Fruit fly (Drosophila melanogaster) whole organism, embryonic: ENCODE measurements around the gene CG5446.

Experiments used
- Asciz ChIP-seq: fragments of 200-800 bp; sonication (Bioruptor generic); optimal IDR thresholded peaks from 2 replicates; lab custom pipeline; 2017; ENCODE audit warnings: missing biosample characterization, mild to moderate bottlenecking, missing genetic modification characterization, missing genetic modification reagents
- CG11093 ChIP-seq: fragments of 200-800 bp; sonication (Bioruptor generic); IDR thresholded peaks from 3 replicates; pipeline ENCODE4 v1.3.6; 2022; ENCODE audit warnings: missing biosample characterization, missing genetic modification characterization
- CG12769 ChIP-seq: fragments of 200-800 bp; sonication (Bioruptor generic); optimal IDR thresholded peaks from 2 replicates; lab custom pipeline; 2019; ENCODE audit warnings: missing biosample characterization, mild to moderate bottlenecking, missing genetic modification characterization, moderate library complexity
- CG13123 ChIP-seq: fragments of 200-800 bp; sonication (Bioruptor generic); optimal IDR thresholded peaks from 2 replicates; lab custom pipeline; 2016; ENCODE audit warnings: missing biosample characterization, missing genetic modification characterization
- CG13424 ChIP-seq: fragments of 200-800 bp; sonication (Bioruptor generic); optimal IDR thresholded peaks from 2 replicates; lab custom pipeline; 2019; ENCODE audit warnings: missing biosample characterization, mild to moderate bottlenecking, missing genetic modification characterization, moderate library complexity
- CG13624 ChIP-seq: fragments of 200-800 bp; sonication (Bioruptor generic); optimal IDR thresholded peaks from 2 replicates; lab custom pipeline; 2016; ENCODE audit warnings: missing biosample characterization, missing genetic modification characterization
- CG15601 ChIP-seq: fragments of 200-800 bp; sonication (Bioruptor generic); optimal IDR thresholded peaks from 3 replicates; lab custom pipeline; 2019; ENCODE audit warnings: missing biosample characterization, mild to moderate bottlenecking, missing genetic modification characterization, moderate library complexity
- CG1603 ChIP-seq: fragments of 200-800 bp; sonication (Bioruptor generic); optimal IDR thresholded peaks from 2 replicates; lab custom pipeline; 2019; ENCODE audit warnings: missing biosample characterization, mild to moderate bottlenecking, missing genetic modification characterization, moderate library complexity
- CG16779 ChIP-seq: fragments of 200-800 bp; sonication (Bioruptor generic); IDR thresholded peaks from 2 replicates; pipeline ENCODE4 v1.3.6; 2022; ENCODE audit warnings: missing biosample characterization, missing genetic modification characterization
- CG17385 ChIP-seq: fragments of 200-800 bp; sonication (Bioruptor generic); optimal IDR thresholded peaks from 3 replicates; lab custom pipeline; 2018; ENCODE audit warnings: missing biosample characterization, mild to moderate bottlenecking, missing genetic modification characterization
- CG17829 ChIP-seq: fragments of 200-800 bp; optimal IDR thresholded peaks from 2 replicates; lab custom pipeline; 2019; ENCODE audit warnings: missing biosample characterization, mild to moderate bottlenecking, missing genetic modification characterization, moderate library complexity
- CG2889 ChIP-seq: fragments of 200-800 bp; sonication (Bioruptor generic); IDR thresholded peaks from 3 replicates; pipeline ENCODE4 v1.3.6; 2022; ENCODE audit warnings: missing biosample characterization, missing genetic modification characterization
- CG30020 ChIP-seq: fragments of 200-800 bp; optimal IDR thresholded peaks from 2 replicates; lab custom pipeline; 2019; ENCODE audit warnings: missing biosample characterization, mild to moderate bottlenecking, missing genetic modification characterization, moderate library complexity
- CG3281 ChIP-seq: fragments of 200-800 bp; sonication (Bioruptor generic); optimal IDR thresholded peaks from 3 replicates; lab custom pipeline; 2017; ENCODE audit warnings: missing biosample characterization, mild to moderate bottlenecking, missing genetic modification characterization
- CG34376 ChIP-seq: fragments of 200-800 bp; sonication (Bioruptor generic); optimal IDR thresholded peaks from 2 replicates; lab custom pipeline; 2018; ENCODE audit warnings: missing biosample characterization, mild to moderate bottlenecking, missing genetic modification characterization
- CG6254 ChIP-seq: fragments of 200-800 bp; sonication (Bioruptor generic); optimal IDR thresholded peaks from 3 replicates; lab custom pipeline; 2017; ENCODE audit warnings: mild to moderate bottlenecking, missing biosample characterization, missing genetic modification reagents, missing genetic modification characterization
- CG6813 ChIP-seq: fragments of 200-800 bp; sonication (Bioruptor generic); optimal IDR thresholded peaks from 2 replicates; lab custom pipeline; 2017; ENCODE audit warnings: missing biosample characterization, missing genetic modification characterization, mild to moderate bottlenecking, moderate library complexity, missing genetic modification reagents
- CG7928 ChIP-seq: fragments of 200-800 bp; sonication (Bioruptor generic); optimal IDR thresholded peaks from 2 replicates; lab custom pipeline; 2017; ENCODE audit warnings: missing biosample characterization, mild to moderate bottlenecking, missing genetic modification characterization
- CG7963 ChIP-seq: fragments of 200-800 bp; sonication (Bioruptor generic); IDR thresholded peaks from 3 replicates; pipeline ENCODE4 v1.3.6; 2022; ENCODE audit warnings: missing biosample characterization, missing genetic modification characterization; ENCODE audit not compliant: partially characterized antibody
- Dip3 ChIP-seq: fragments of 200-800 bp; sonication (Bioruptor generic); optimal IDR thresholded peaks from 3 replicates; lab custom pipeline; 2016; ENCODE audit warnings: missing biosample characterization, missing genetic modification characterization
- Ets65A ChIP-seq: fragments of 200-800 bp; sonication (Bioruptor generic); peaks from one replicate; lab custom pipeline; 2016; ENCODE audit warnings: missing biosample characterization, missing genetic modification characterization
- Ets97D ChIP-seq: fragments of 200-800 bp; sonication (Bioruptor generic); optimal IDR thresholded peaks from 3 replicates; lab custom pipeline; 2016; ENCODE audit warnings: missing biosample characterization, missing genetic modification characterization
- MBD-R2 ChIP-seq: fragments of 200-800 bp; sonication (Bioruptor generic); IDR thresholded peaks from 2 replicates; pipeline ENCODE4 v1.3.6; 2022; ENCODE audit warnings: missing biosample characterization, missing genetic modification characterization
- MESR4 ChIP-seq: fragments of 200-800 bp; sonication (Bioruptor generic); optimal IDR thresholded peaks from 2 replicates; lab custom pipeline; 2018; ENCODE audit warnings: missing biosample characterization, mild to moderate bottlenecking, missing genetic modification characterization, moderate library complexity
- Mad ChIP-seq: fragments of 200-800 bp; sonication (Bioruptor generic); optimal IDR thresholded peaks from 2 replicates; lab custom pipeline; 2016; ENCODE audit warnings: missing biosample characterization, missing genetic modification characterization
- Max ChIP-seq: fragments of 200-800 bp; sonication (Bioruptor generic); optimal IDR thresholded peaks from 2 replicates; lab custom pipeline; 2016; ENCODE audit warnings: missing biosample characterization, mild to moderate bottlenecking, missing genetic modification characterization
- Mrtf ChIP-seq: fragments of 200-800 bp; sonication (Bioruptor generic); IDR thresholded peaks from 3 replicates; pipeline ENCODE4 v1.3.6; 2022; ENCODE audit warnings: missing biosample characterization, missing genetic modification characterization
- NFAT ChIP-seq: fragments of 200-800 bp; sonication (Bioruptor generic); IDR thresholded peaks from 2 replicates; pipeline ENCODE4 v1.3.6; 2022; ENCODE audit warnings: missing biosample characterization, missing genetic modification characterization
- Side ChIP-seq: fragments of 200-800 bp; sonication (Bioruptor generic); optimal IDR thresholded peaks from 2 replicates; lab custom pipeline; 2016; ENCODE audit warnings: missing biosample characterization, missing genetic modification characterization
- Sin3A ChIP-seq: fragments of >200 bp; optimal IDR thresholded peaks from 2 replicates; lab custom pipeline; 2018
- Sry-β ChIP-seq: fragments of 200-800 bp; sonication (Bioruptor generic); optimal IDR thresholded peaks from 2 replicates; lab custom pipeline; 2018; ENCODE audit warnings: missing biosample characterization, mild to moderate bottlenecking, missing genetic modification characterization, moderate library complexity
- Trl ChIP-seq, 3 experiments: fragments of >200 bp in 2 of 3; fragments of 200-800 bp in 1 of 3; sonication (Bioruptor generic) in 1 of 3; optimal IDR thresholded peaks; 2 replicates in 1 of 3; 3 replicates in 2 of 3; lab custom pipeline; 2016 to 2017; ENCODE audit warnings: missing biosample characterization in 1 of 3, missing genetic modification characterization in 1 of 3
- YL-1 ChIP-seq: fragments of 200-800 bp; sonication (Bioruptor generic); optimal IDR thresholded peaks from 3 replicates; lab custom pipeline; 2017; ENCODE audit warnings: missing biosample characterization, mild to moderate bottlenecking, missing genetic modification characterization
- aop ChIP-seq: fragments of 200-800 bp; sonication (Bioruptor generic); IDR thresholded peaks from 2 replicates; pipeline ENCODE4 v1.3.6; 2022; ENCODE audit warnings: missing biosample characterization, missing genetic modification characterization
- cg ChIP-seq: fragments of 200-800 bp; sonication (Bioruptor generic); optimal IDR thresholded peaks from 3 replicates; lab custom pipeline; 2019; ENCODE audit warnings: missing biosample characterization, mild to moderate bottlenecking, missing genetic modification characterization, moderate library complexity
- chn ChIP-seq: fragments of 200-800 bp; sonication (Bioruptor generic); optimal IDR thresholded peaks from 2 replicates; lab custom pipeline; 2016; ENCODE audit warnings: missing biosample characterization, missing genetic modification characterization
- fru ChIP-seq: fragments of >200 bp; optimal IDR thresholded peaks from 2 replicates; lab custom pipeline; 2017
- ftz-f1 ChIP-seq: fragments of 200-800 bp; sonication (Bioruptor generic); optimal IDR thresholded peaks from 2 replicates; lab custom pipeline; 2016; ENCODE audit warnings: missing biosample characterization, missing genetic modification characterization
- gce ChIP-seq: fragments of 200-800 bp; sonication (Bioruptor generic); IDR thresholded peaks from 3 replicates; pipeline ENCODE4 v1.3.6; 2022; ENCODE audit warnings: missing biosample characterization, missing genetic modification characterization
- gfzf ChIP-seq: fragments of 200-800 bp; sonication (Bioruptor generic); optimal IDR thresholded peaks from 2 replicates; lab custom pipeline; 2016; ENCODE audit warnings: missing biosample characterization, mild to moderate bottlenecking, missing genetic modification characterization, moderate library complexity
- gsb ChIP-seq: fragments of 200-800 bp; sonication (Bioruptor generic); IDR thresholded peaks from 2 replicates; pipeline ENCODE4 v1.3.6; 2022; ENCODE audit warnings: missing biosample characterization, missing genetic modification characterization
- hbn ChIP-seq: fragments of 200-800 bp; sonication (Bioruptor generic); IDR thresholded peaks from 2 replicates; pipeline ENCODE4 v1.3.6; 2022; ENCODE audit warnings: missing biosample characterization, missing genetic modification characterization; ENCODE audit not compliant: partially characterized antibody
- her ChIP-seq: fragments of 200-800 bp; sonication (Bioruptor generic); optimal IDR thresholded peaks from 2 replicates; lab custom pipeline; 2016; ENCODE audit warnings: missing biosample characterization, missing genetic modification characterization
- hkb ChIP-seq, 2 experiments: fragments of 200-800 bp in 1 of 2; fragments of >200 bp in 1 of 2; sonication (Bioruptor generic) in 1 of 2; IDR thresholded peaks in 1 of 2; optimal IDR thresholded peaks in 1 of 2; 2 replicates each; pipeline versions ENCODE4 v1.3.6 to Lab custom; 2017 to 2022; ENCODE audit warnings: missing biosample characterization in 1 of 2, missing genetic modification characterization in 1 of 2
- insv ChIP-seq, 2 experiments: fragments of 200-800 bp; sonication (Bioruptor generic); optimal IDR thresholded peaks; 3 replicates each; lab custom pipeline; 2016 to 2018; ENCODE audit warnings: missing biosample characterization in 2 of 2, missing genetic modification characterization in 2 of 2
- pzg ChIP-seq: fragments of 200-800 bp; sonication (Bioruptor generic); optimal IDR thresholded peaks from 3 replicates; lab custom pipeline; 2018; ENCODE audit warnings: missing biosample characterization, mild to moderate bottlenecking, missing genetic modification characterization, moderate library complexity
- sd ChIP-seq: fragments of 200-800 bp; sonication (Bioruptor generic); optimal IDR thresholded peaks from 3 replicates; lab custom pipeline; 2018; ENCODE audit warnings: missing biosample characterization, mild to moderate bottlenecking, missing genetic modification characterization, moderate library complexity
- sens ChIP-seq: fragments of 200-800 bp; sonication (Bioruptor generic); peaks from one replicate; lab custom pipeline; 2016; ENCODE audit warnings: missing biosample characterization, missing genetic modification characterization
- sens-2 ChIP-seq: fragments of 200-800 bp; sonication (Bioruptor generic); IDR thresholded peaks from 2 replicates; pipeline ENCODE4 v1.3.6; 2022; ENCODE audit warnings: missing biosample characterization, missing genetic modification characterization
- tup ChIP-seq: fragments of 200-800 bp; sonication (Bioruptor generic); optimal IDR thresholded peaks from 2 replicates; lab custom pipeline; 2016; ENCODE audit warnings: missing biosample characterization, mild to moderate bottlenecking, missing genetic modification characterization, moderate library complexity
- vnd ChIP-seq: fragments of 200-800 bp; sonication (Bioruptor generic); IDR thresholded peaks from 3 replicates; pipeline ENCODE4 v1.3.6; 2022; ENCODE audit warnings: missing biosample characterization, missing genetic modification characterization; ENCODE audit not compliant: partially characterized antibody

Gene CG5446

DNA sequence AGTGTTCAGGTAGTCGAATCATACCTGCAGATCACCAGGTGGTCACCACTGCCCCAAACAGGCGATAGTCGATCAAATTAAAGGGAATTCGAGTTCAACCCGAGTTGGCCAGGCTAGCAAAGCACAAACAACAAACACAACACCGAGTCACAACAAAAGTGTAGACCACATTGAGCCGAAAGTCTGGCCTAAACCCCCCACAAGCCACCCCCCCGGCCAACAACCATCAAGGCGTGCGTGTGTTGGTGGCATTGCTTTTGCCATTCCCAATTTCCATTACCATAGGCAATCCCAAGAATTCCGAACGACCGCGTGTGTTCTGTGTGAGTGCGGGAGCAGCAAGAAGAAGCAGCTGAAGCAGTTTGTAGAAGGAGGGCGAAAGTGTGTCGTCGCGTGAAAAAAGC, 7.0 kb upstream of the CG5446 start, which contains the start of gene SC35 (continued):
- TF ChIP-seq CG1603 (tag; lab: Kevin White, UChicago) (peak; percentile 37), tup (GFP tag; lab: Kevin White, UChicago) (no peak), CG17829 (tag; lab: Kevin White, UChicago) (peak; percentile 3), Mad (GFP tag; lab: Kevin White, UChicago) (no peak), CG2889 (GFP tag; lab: Robert Waterston, UW) (no peak), CG6813 (GFP tag; lab: Kevin White, UChicago) (peak; percentile 21), CG34376 (no peak), Trl (optimal IDR thresholded peaks at IDR 0.05; lab: Kevin White, UChicago) (no peak), Trl (GFP tag; optimal IDR thresholded peaks at IDR 0.05; lab: Kevin White, UChicago) (no peak), cg (GFP tag; lab: Kevin White, UChicago) (peak; percentile 74), Sry-β (peak; percentile 53), CG6254 (GFP tag; lab: Kevin White, UChicago) (no peak), CG15601 (tag; lab: Kevin White, UChicago) (no peak), gce (GFP tag; lab: Robert Waterston, UW) (0 out of 3 replicates have a peak, but pooled peaks have one; percentile 36), insv (GFP tag; optimal IDR thresholded peaks at IDR 0.05; lab: Kevin White, UChicago) (no peak), CG13424 (tag; lab: Kevin White, UChicago) (no peak), sd (peak; percentile 86), Mrtf (GFP tag; lab: Robert Waterston, UW) (no peak), chn (GFP tag; lab: Kevin White, UChicago) (no peak), CG12769 (tag; lab: Kevin White, UChicago) (peak; percentile 69), pzg (peak; percentile 82), vnd (no peak), Asciz (GFP tag; lab: Kevin White, UChicago) (no peak), Dip3 (no peak), NFAT (peak; percentile 40), MBD-R2 (GFP tag; lab: Robert Waterston, UW) (peak; percentile 61), CG16779 (GFP tag; lab: Robert Waterston, UW) (no peak), CG30020 (tag; lab: Kevin White, UChicago) (no peak), hkb (optimal IDR thresholded peaks at IDR 0.05; lab: Kevin White, UChicago) (no peak), hkb (GFP tag; IDR thresholded peaks at IDR 0.05; lab: Robert Waterston, UW) (no peak), Side (peak; percentile 2), CG7928 (GFP tag; lab: Kevin White, UChicago) (no peak), Ets97D (GFP tag; lab: Kevin White, UChicago) (peak; percentile 11), CG7963 (GFP tag; lab: Robert Waterston, UW) (0 out of 3 replicates have a peak, but pooled peaks have one; percentile 13), gfzf (GFP tag; lab: Kevin White, UChicago) (peak; percentile 13), hbn (GFP tag; lab: Robert Waterston, UW) (0 out of 2 replicates have a peak, but pooled peaks have one; percentile 22), MESR4 (GFP tag; lab: Kevin White, UChicago) (peak; percentile 96), Sin3A (peak; percentile 27), sens (GFP tag; lab: Kevin White, UChicago) (peak; percentile 59), Ets65A (GFP tag; lab: Kevin White, UChicago) (no peak), gsb (GFP tag; lab: Robert Waterston, UW) (no peak), fru (lab: Kevin White, UChicago) (no peak), CG13123 (GFP tag; lab: Kevin White, UChicago) (no peak), sens-2 (GFP tag; lab: Robert Waterston, UW) (no peak), her (peak; percentile 14), CG17385 (GFP tag; lab: Kevin White, UChicago) (peak; percentile 97), CG13624 (GFP tag; lab: Kevin White, UChicago) (no peak), Max (GFP tag; lab: Kevin White, UChicago) (no peak), aop (GFP tag; lab: Robert Waterston, UW) (no peak), CG3281 (GFP tag; lab: Kevin White, UChicago) (no peak), ftz-f1 (GFP tag; lab: Kevin White, UChicago) (peak; percentile 50), YL-1 (GFP tag; lab: Kevin White, UChicago) (peak; percentile 75), CG11093 (GFP tag; lab: Robert Waterston, UW) (no peak)
